Fruit fly (Drosophila melanogaster): Measurements from ENCODE around the gene Pde9.

DNA sequence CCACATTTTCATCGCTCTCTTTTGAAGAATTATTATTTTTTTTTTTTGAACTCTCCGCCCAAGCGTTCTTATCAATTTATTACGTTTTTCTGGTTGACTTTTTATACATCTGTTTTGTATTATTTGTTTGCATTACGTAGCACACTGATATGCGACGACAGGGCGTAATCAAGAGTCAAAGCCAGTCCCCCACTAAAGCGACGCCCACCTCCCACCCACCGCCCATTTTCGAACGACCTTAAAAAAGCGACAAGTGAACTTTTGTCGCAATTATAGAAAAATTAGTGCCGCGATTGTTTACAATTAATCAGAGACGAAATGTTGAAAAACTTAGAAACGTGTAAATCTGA is 6.3 kb downstream of the Pde9 start:
- no peak for TF ChIP-seq dl (GFP tag; optimal IDR thresholded peaks at IDR 0.05; ENCODE audit: insufficient read depth in 1 of 2, partially characterized antibody in 2 of 2)
- TF ChIP-seq pan (optimal IDR thresholded peaks at IDR 0.05) = no peak
- no peak for TF ChIP-seq Abd-B (GFP tag; optimal IDR thresholded peaks at IDR 0.05)
- no peak for TF ChIP-seq Hr78 (GFP tag; optimal IDR thresholded peaks at IDR 0.05)
- TF ChIP-seq usp (GFP tag; optimal IDR thresholded peaks at IDR 0.05) = no peak
- no peak for TF ChIP-seq jim (GFP tag; optimal IDR thresholded peaks at IDR 0.05)
- no peak for TF ChIP-seq h (GFP tag; optimal IDR thresholded peaks at IDR 0.05)
- no peak for TF ChIP-seq Sp1 (GFP tag; optimal IDR thresholded peaks at IDR 0.05)
- TF ChIP-seq dmrt93B (GFP tag; optimal IDR thresholded peaks at IDR 0.05) = no peak
- no peak for TF ChIP-seq fru (GFP tag; optimal IDR thresholded peaks at IDR 0.05)
- TF ChIP-seq Dif (GFP tag; optimal IDR thresholded peaks at IDR 0.05; ENCODE audit: partially characterized antibody) = no peak
- TF ChIP-seq Rel (GFP tag; optimal IDR thresholded peaks at IDR 0.05) = no peak
- TF ChIP-seq Rel (tag; optimal IDR thresholded peaks at IDR 0.05) = no peak
- no peak for TF ChIP-seq N (GFP tag; optimal IDR thresholded peaks at IDR 0.05)
